Worm (Caenorhabditis elegans): ENCODE measurements around the gene ptd-2.

ptd-2 gene

DNA sequence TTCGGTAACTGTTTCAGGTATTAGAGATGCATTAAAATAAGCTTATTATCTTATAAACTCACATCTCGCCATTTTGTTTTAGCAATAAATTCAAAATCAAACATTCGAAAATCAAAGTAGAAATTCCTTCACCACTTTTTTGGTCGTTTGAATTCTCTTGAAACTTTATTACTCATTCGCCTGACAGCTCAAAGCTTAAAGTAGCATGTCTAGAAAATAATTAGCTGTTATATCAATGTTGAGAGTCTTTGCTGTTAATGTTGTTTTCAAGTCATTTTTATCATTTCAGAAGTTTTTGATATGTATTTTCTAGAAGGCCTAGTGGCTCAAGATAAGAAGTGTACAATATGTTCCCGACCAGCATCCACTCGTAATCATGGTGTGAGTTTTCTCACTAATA, 53.0 kb downstream of the ptd-2 start, which contains the start of gene nhr-39:
Gene nhr-39 (plus strand): TSS at position 301 of the 400 bp plus-strand sequence.
- TF ChIP-seq dve-1 (tag; optimal IDR thresholded peaks at IDR 0.05) (no peak), elt-2 (tag; optimal IDR thresholded peaks at IDR 0.05) (no peak), ceh-2 (tag; optimal IDR thresholded peaks at IDR 0.05) (no peak), Y22D7AL.16 (tag; optimal IDR thresholded peaks at IDR 0.05) (no peak), zip-5 (tag; optimal IDR thresholded peaks at IDR 0.05) (no peak), gmeb-2 (tag; optimal IDR thresholded peaks at IDR 0.05) (no peak), ceh-48 (tag; optimal IDR thresholded peaks at IDR 0.05) (no peak), pat-9 (tag; optimal IDR thresholded peaks at IDR 0.05) (no peak)
